Worm (Caenorhabditis elegans) whole organism, midembryonic: Measurements from ENCODE around the gene C14A6.12.
A peak's percentile ranks its signal among the peaks of the same experiment; 100 is the strongest.

Experiments
- T22C8.4 ChIP-seq: fragments of 200-800 bp; sonication (Bioruptor generic); IDR thresholded peaks from 2 replicates; pipeline ENCODE4 v1.3.6; 2022; ENCODE audit warnings: missing genetic modification characterization, missing compliant biosample characterization
- cog-1 ChIP-seq: sonication (generic microtip); optimal IDR thresholded peaks from 2 replicates; lab custom pipeline; 2016; ENCODE audit warnings: missing genetic modification characterization, missing compliant biosample characterization
- flt-1 ChIP-seq: fragments of 200-800 bp; sonication (Bioruptor generic); IDR thresholded peaks from 2 replicates; pipeline ENCODE4 v1.3.6; 2022; ENCODE audit warnings: missing genetic modification characterization, missing compliant biosample characterization
- klf-2 ChIP-seq: fragments of 200-800 bp; sonication (Bioruptor generic); conservative IDR thresholded peaks from 2 replicates; pipeline ENCODE4 v1.3.6; 2022; ENCODE audit warnings: missing genetic modification reagents, missing genetic modification characterization, missing compliant biosample characterization
- med-1 ChIP-seq: sonication (generic microtip); optimal IDR thresholded peaks from 2 replicates; lab custom pipeline; 2017; ENCODE audit warnings: missing genetic modification characterization, mild to moderate bottlenecking, missing compliant biosample characterization, antibody characterized with exemption, missing genetic modification reagents; ENCODE audit not compliant: insufficient read depth
- ref-1 ChIP-seq: fragments of 200-800 bp; sonication (Bioruptor generic); conservative IDR thresholded peaks from 2 replicates; pipeline ENCODE4 v1.3.6; 2022; ENCODE audit warnings: missing genetic modification reagents, missing genetic modification characterization, missing compliant biosample characterization
- tab-1 ChIP-seq: fragments of 200-800 bp; sonication (Bioruptor generic); IDR thresholded peaks from 2 replicates; pipeline ENCODE4 v1.3.6; 2022; ENCODE audit warnings: missing genetic modification characterization, missing compliant biosample characterization
- ztf-23 ChIP-seq: fragments of 200-800 bp; sonication (Bioruptor generic); IDR thresholded peaks from 2 replicates; pipeline ENCODE4 v1.3.6; 2022; ENCODE audit warnings: missing genetic modification reagents, missing genetic modification characterization, missing compliant biosample characterization
- ztf-29 ChIP-seq: fragments of 200-800 bp; sonication (Bioruptor generic); IDR thresholded peaks from 2 replicates; pipeline ENCODE4 v1.3.6; 2022; ENCODE audit warnings: missing genetic modification reagents, missing genetic modification characterization, missing compliant biosample characterization

Gene C14A6.12

ce11 chrV:18143445-18143844 lies 19.0 kb downstream of the C14A6.12 start, which contains the start of gene Y37H2A.14:
Gene Y37H2A.14 (plus strand): TSS chrV:18143745.
- TF ChIP-seq cog-1 (no peak), ztf-23 (no peak), klf-2 (GFP tag; lab: Robert Waterston, UW) (no peak), med-1 (GFP tag; lab: Kevin White, UChicago) (no peak), tab-1 (GFP tag; lab: Robert Waterston, UW) (no peak), ref-1 (GFP tag; lab: Robert Waterston, UW) (no peak), ztf-29 (GFP tag; lab: Robert Waterston, UW) (no peak), T22C8.4 (no peak)

- TF ChIP-seq T22C8.4 (no peak), flt-1 (GFP tag; lab: Robert Waterston, UW) (no peak), med-1 (GFP tag; lab: Kevin White, UChicago) (no peak), ztf-29 (GFP tag; lab: Robert Waterston, UW) (no peak), ztf-23 (no peak), cog-1 (no peak), tab-1 (GFP tag; lab: Robert Waterston, UW) (no peak), ref-1 (GFP tag; lab: Robert Waterston, UW) (no peak), klf-2 (GFP tag; lab: Robert Waterston, UW) (no peak)
These were observed 19.9 kb downstream of the C14A6.12 start, which contains the start of gene Y37H2A.13 for ce11 chrV:18142549-18142948. Gene Y37H2A.13 (plus strand): TSS chrV:18142849.

ce11 chrV:18141161-18141560 lies 21.3 kb downstream of the C14A6.12 start, which contains the start of gene Y37H2A.11:
Gene Y37H2A.11 (plus strand): TSS chrV:18141461.
- TF ChIP-seq T22C8.4 = no peak

DNA sequence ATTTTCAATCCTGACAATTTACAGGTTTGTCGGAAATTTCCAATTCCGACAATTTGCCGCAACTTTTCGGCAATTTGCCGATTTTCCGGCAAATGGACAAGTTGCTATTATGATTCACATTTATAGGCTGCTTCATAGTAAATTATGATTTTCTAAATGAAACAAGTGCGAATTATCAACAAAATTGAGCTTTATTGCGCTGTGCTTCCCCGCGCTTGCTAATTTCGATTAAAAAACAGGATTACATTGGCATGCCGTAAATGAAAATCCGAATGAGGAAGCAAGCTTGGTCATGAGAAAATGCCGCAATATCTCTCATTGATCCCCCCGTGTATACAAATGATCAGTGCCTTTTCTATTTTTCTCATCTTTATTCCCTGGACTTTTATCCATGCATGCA lies 23.8 kb downstream of the C14A6.12 start, which contains the start of gene Y37H2A.10:
Gene Y37H2A.10 (plus strand): TSS at position 301 of the 400 bp plus-strand sequence.
- TF ChIP-seq tab-1 (GFP tag; lab: Robert Waterston, UW) = no peak
- TF ChIP-seq klf-2 (GFP tag; lab: Robert Waterston, UW) = no peak
- no peak for TF ChIP-seq ztf-23
- no peak for TF ChIP-seq flt-1 (GFP tag; lab: Robert Waterston, UW)
- no peak for TF ChIP-seq ztf-29 (GFP tag; lab: Robert Waterston, UW)
- TF ChIP-seq med-1 (GFP tag; lab: Kevin White, UChicago) = no peak
- TF ChIP-seq T22C8.4 = no peak
- no peak for TF ChIP-seq ref-1 (GFP tag; lab: Robert Waterston, UW)
- no peak for TF ChIP-seq cog-1

- TF ChIP-seq T22C8.4 (no peak), med-1 (GFP tag; lab: Kevin White, UChicago) (no peak), klf-2 (GFP tag; lab: Robert Waterston, UW) (no peak), cog-1 (no peak), ref-1 (GFP tag; lab: Robert Waterston, UW) (no peak), flt-1 (GFP tag; lab: Robert Waterston, UW) (no peak), ztf-23 (no peak), tab-1 (GFP tag; lab: Robert Waterston, UW) (no peak), ztf-29 (GFP tag; lab: Robert Waterston, UW) (no peak)
These were observed 24.8 kb downstream of the C14A6.12 start for ce11 chrV:18137679-18138078.

ce11 chrV:18134378-18134777 lies 28.1 kb downstream of the C14A6.12 start, which contains the start of gene Y37H2A.7:
Gene Y37H2A.7 (minus strand): TSS chrV:18134478.
- TF ChIP-seq ztf-29 (GFP tag; lab: Robert Waterston, UW) (no peak), tab-1 (GFP tag; lab: Robert Waterston, UW) (no peak), klf-2 (GFP tag; lab: Robert Waterston, UW) (no peak), flt-1 (GFP tag; lab: Robert Waterston, UW) (no peak), med-1 (GFP tag; lab: Kevin White, UChicago) (no peak), T22C8.4 (no peak), ztf-23 (no peak), ref-1 (GFP tag; lab: Robert Waterston, UW) (no peak), cog-1 (no peak)

- TF ChIP-seq ztf-29 (GFP tag; lab: Robert Waterston, UW) (no peak), klf-2 (GFP tag; lab: Robert Waterston, UW) (no peak), med-1 (GFP tag; lab: Kevin White, UChicago) (no peak), cog-1 (no peak), tab-1 (GFP tag; lab: Robert Waterston, UW) (no peak), flt-1 (GFP tag; lab: Robert Waterston, UW) (no peak), ref-1 (GFP tag; lab: Robert Waterston, UW) (no peak), ztf-23 (no peak), T22C8.4 (no peak)
These were observed 29.3 kb downstream of the C14A6.12 start, which contains the start of gene Y37H2A.18 for ce11 chrV:18133177-18133576. Gene Y37H2A.18 (minus strand): TSS chrV:18133277.

ce11 chrV:18131049-18131448 lies 31.4 kb downstream of the C14A6.12 start, which contains the start of gene Y37H2A.12:
Gene Y37H2A.12 (minus strand): TSS chrV:18131129.
- TF ChIP-seq klf-2 (GFP tag; lab: Robert Waterston, UW) = no peak
- TF ChIP-seq ref-1 (GFP tag; lab: Robert Waterston, UW) = no peak
- no peak for TF ChIP-seq ztf-23
- no peak for TF ChIP-seq med-1 (GFP tag; lab: Kevin White, UChicago)
- TF ChIP-seq tab-1 (GFP tag; lab: Robert Waterston, UW) = no peak
- TF ChIP-seq ztf-29 (GFP tag; lab: Robert Waterston, UW) = no peak
- no peak for TF ChIP-seq flt-1 (GFP tag; lab: Robert Waterston, UW)
- no peak for TF ChIP-seq cog-1
- TF ChIP-seq T22C8.4 = no peak

- TF ChIP-seq T22C8.4 = peak; percentile 82
These were observed 32.7 kb downstream of the C14A6.12 start for ce11 chrV:18129663-18130272.

DNA sequence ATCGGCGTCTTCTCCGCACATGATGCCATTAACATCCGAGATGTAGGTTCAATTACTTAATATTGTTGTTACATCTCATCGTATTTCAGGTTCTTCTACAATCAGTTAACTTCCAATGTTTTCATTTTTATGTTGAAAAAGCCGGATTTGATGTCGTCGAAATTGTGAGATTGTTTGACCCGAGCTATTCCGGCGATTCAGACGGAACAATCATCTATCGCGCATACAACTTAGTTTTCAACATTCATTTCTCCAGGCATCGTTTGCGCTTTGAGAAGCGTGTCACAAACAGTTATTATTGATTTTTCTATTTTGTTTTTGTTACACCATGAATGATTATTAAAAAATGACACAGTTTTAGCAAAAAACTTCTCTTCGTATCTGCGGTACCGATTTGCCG lies 33.9 kb downstream of the C14A6.12 start:
- no peak for TF ChIP-seq ref-1 (GFP tag; lab: Robert Waterston, UW)
- no peak for TF ChIP-seq tab-1 (GFP tag; lab: Robert Waterston, UW)
- TF ChIP-seq klf-2 (GFP tag; lab: Robert Waterston, UW) = no peak
